Worm (Caenorhabditis elegans) whole organism, L1 larva: ENCODE data around the gene F42A10.7.
A peak's percentile ranks its signal among the peaks of the same experiment; 100 is the strongest.

Experiments
- C04F5.9 ChIP-seq: sonication (generic microtip); optimal IDR thresholded peaks from 2 replicates; lab custom pipeline; 2016; ENCODE audit warnings: missing genetic modification characterization, missing compliant biosample characterization
- F16B12.6 ChIP-seq: fragments of 150-350 bp; optimal IDR thresholded peaks from 2 replicates; lab custom pipeline; 2014; ENCODE audit warnings: missing biosample characterization, missing genetic modification characterization
- ama-1 ChIP-seq: fragments of 150-350 bp; optimal IDR thresholded peaks from 2 replicates; lab custom pipeline; 2014
- blmp-1 ChIP-seq: fragments of 150-350 bp; optimal IDR thresholded peaks from 2 replicates; lab custom pipeline; 2014; ENCODE audit warnings: missing biosample characterization, missing genetic modification characterization
- ces-1 ChIP-seq: fragments of 150-350 bp; optimal IDR thresholded peaks from 2 replicates; lab custom pipeline; 2014; ENCODE audit warnings: missing biosample characterization, missing genetic modification reagents, missing genetic modification characterization
- dpl-1 ChIP-seq, 3 experiments: fragments of 150-350 bp in 2 of 3; sonication (generic microtip) in 1 of 3; optimal IDR thresholded peaks; 2 replicates each; lab custom pipeline; 2014 to 2017; ENCODE audit warnings: missing biosample characterization in 3 of 3, missing genetic modification characterization in 3 of 3, missing genetic modification reagents in 3 of 3
- dsc-1 ChIP-seq: sonication (generic microtip); optimal IDR thresholded peaks from 2 replicates; lab custom pipeline; 2016; ENCODE audit warnings: mild to moderate bottlenecking, missing genetic modification characterization, missing compliant biosample characterization
- efl-1 ChIP-seq, 4 experiments: fragments of 150-350 bp; optimal IDR thresholded peaks in 3 of 4; peaks in 1 of 4; 1 replicate in 1 of 4; 2 replicates in 3 of 4; lab custom pipeline; 2014; ENCODE audit warnings: missing biosample characterization in 2 of 4, missing genetic modification characterization in 2 of 4, missing genetic modification reagents in 2 of 4
- elt-2 ChIP-seq: sonication (generic microtip); optimal IDR thresholded peaks from 2 replicates; lab custom pipeline; 2016; ENCODE audit warnings: missing genetic modification characterization, mild to moderate bottlenecking, inconsistent platforms, missing compliant biosample characterization, missing genetic modification reagents
- elt-3 ChIP-seq, 6 experiments: fragments of 150-350 bp in 1 of 6; sonication (generic microtip); optimal IDR thresholded peaks; 2 replicates each; lab custom pipeline; 2017 to 2018; ENCODE audit warnings: missing biosample characterization in 6 of 6, missing genetic modification characterization in 6 of 6, inconsistent platforms in 1 of 6
- ets-5 ChIP-seq: fragments of 200-800 bp; sonication (Bioruptor generic); IDR thresholded peaks from 2 replicates; pipeline ENCODE4 v1.3.6; 2022; ENCODE audit warnings: missing genetic modification characterization, missing compliant biosample characterization
- fkh-10 ChIP-seq: sonication (generic microtip); optimal IDR thresholded peaks from 2 replicates; lab custom pipeline; 2017; ENCODE audit warnings: missing biosample characterization, missing genetic modification reagents, missing genetic modification characterization
- fos-1 ChIP-seq: fragments of 150-350 bp; optimal IDR thresholded peaks from 2 replicates; lab custom pipeline; 2014; ENCODE audit warnings: missing biosample characterization, missing genetic modification characterization
- irx-1 ChIP-seq: sonication (generic microtip); optimal IDR thresholded peaks from 2 replicates; lab custom pipeline; 2016; ENCODE audit warnings: missing genetic modification characterization, missing compliant biosample characterization
- isw-1 ChIP-seq: fragments of 200-800 bp; sonication (Bioruptor generic); IDR thresholded peaks from 2 replicates; pipeline ENCODE4 v1.3.6; 2022; ENCODE audit warnings: missing genetic modification characterization, missing compliant biosample characterization
- jun-1 ChIP-seq: fragments of 150-350 bp; optimal IDR thresholded peaks from 2 replicates; lab custom pipeline; 2014; ENCODE audit warnings: missing biosample characterization, missing genetic modification reagents, missing genetic modification characterization
- lin-13 ChIP-seq: fragments of 150-350 bp; optimal IDR thresholded peaks from 2 replicates; lab custom pipeline; 2014; ENCODE audit warnings: missing biosample characterization, missing genetic modification reagents, missing genetic modification characterization
- lin-14 ChIP-seq: fragments of 200-800 bp; sonication (Bioruptor generic); optimal IDR thresholded peaks from 2 replicates; lab custom pipeline; 2018; ENCODE audit warnings: mild to moderate bottlenecking, missing genetic modification characterization, moderate library complexity, missing compliant biosample characterization
- lin-35 ChIP-seq, 2 experiments: fragments of 150-350 bp; optimal IDR thresholded peaks; 2 replicates each; lab custom pipeline; 2014; ENCODE audit warnings: missing biosample characterization in 2 of 2, missing genetic modification characterization in 2 of 2, missing genetic modification reagents in 2 of 2
- lin-39 ChIP-seq: fragments of 150-350 bp; optimal IDR thresholded peaks from 2 replicates; lab custom pipeline; 2014; ENCODE audit warnings: missing biosample characterization, missing genetic modification reagents, missing genetic modification characterization
- mdl-1 ChIP-seq, 2 experiments: fragments of 150-350 bp; optimal IDR thresholded peaks; 2 replicates each; lab custom pipeline; 2014 to 2017; ENCODE audit warnings: missing biosample characterization in 2 of 2, missing genetic modification characterization in 2 of 2, inconsistent platforms in 1 of 2
- nhr-12 ChIP-seq: sonication (generic microtip); optimal IDR thresholded peaks from 2 replicates; lab custom pipeline; 2017; ENCODE audit warnings: missing biosample characterization, missing genetic modification characterization
- nhr-20 ChIP-seq: sonication (generic microtip); optimal IDR thresholded peaks from 2 replicates; lab custom pipeline; 2016; ENCODE audit warnings: mild to moderate bottlenecking, missing genetic modification characterization, missing compliant biosample characterization
- nhr-237 ChIP-seq: fragments of 150-350 bp; optimal IDR thresholded peaks from 2 replicates; lab custom pipeline; 2014; ENCODE audit warnings: missing biosample characterization, missing genetic modification characterization
- nhr-28 ChIP-seq: fragments of 150-350 bp; optimal IDR thresholded peaks from 2 replicates; lab custom pipeline; 2014; ENCODE audit warnings: missing biosample characterization, missing genetic modification characterization
- nhr-47 ChIP-seq: sonication (generic microtip); optimal IDR thresholded peaks from 2 replicates; lab custom pipeline; 2016; ENCODE audit warnings: mild to moderate bottlenecking, missing genetic modification characterization, moderate library complexity, missing compliant biosample characterization
- nhr-71 ChIP-seq: sonication (generic microtip); optimal IDR thresholded peaks from 2 replicates; lab custom pipeline; 2016; ENCODE audit warnings: mild to moderate bottlenecking, missing genetic modification characterization, moderate library complexity, missing compliant biosample characterization
- nhr-77 ChIP-seq: fragments of 150-350 bp; optimal IDR thresholded peaks from 2 replicates; lab custom pipeline; 2014; ENCODE audit warnings: missing biosample characterization, missing genetic modification characterization
- nhr-84 ChIP-seq: sonication (generic microtip); optimal IDR thresholded peaks from 2 replicates; lab custom pipeline; 2017; ENCODE audit warnings: missing biosample characterization, missing genetic modification characterization
- nhr-85 ChIP-seq: sonication (generic microtip); peaks from one replicate; lab custom pipeline; 2016; ENCODE audit warnings: missing genetic modification characterization, inconsistent platforms, missing compliant biosample characterization
- nhr-90 ChIP-seq: sonication (generic microtip); optimal IDR thresholded peaks from 2 replicates; lab custom pipeline; 2016; ENCODE audit warnings: mild to moderate bottlenecking, missing genetic modification characterization, missing compliant biosample characterization; ENCODE audit not compliant: poor library complexity
- pag-3 ChIP-seq: sonication (generic microtip); optimal IDR thresholded peaks from 2 replicates; lab custom pipeline; 2017; ENCODE audit warnings: missing genetic modification characterization, mild to moderate bottlenecking, missing compliant biosample characterization, antibody characterized with exemption, borderline replicate concordance; ENCODE audit not compliant: insufficient read depth
- pax-3 ChIP-seq: fragments of 200-800 bp; sonication (Bioruptor generic); optimal IDR thresholded peaks from 2 replicates; lab custom pipeline; 2018; ENCODE audit warnings: mild to moderate bottlenecking, missing genetic modification characterization, moderate library complexity, missing compliant biosample characterization
- pqm-1 ChIP-seq: sonication (generic microtip); optimal IDR thresholded peaks from 3 replicates; lab custom pipeline; 2017; ENCODE audit warnings: missing biosample characterization, missing genetic modification characterization
- swsn-7 ChIP-seq: sonication (generic microtip); optimal IDR thresholded peaks from 2 replicates; lab custom pipeline; 2016; ENCODE audit warnings: missing genetic modification characterization, missing compliant biosample characterization
- tlp-1 ChIP-seq: fragments of 150-350 bp; optimal IDR thresholded peaks from 2 replicates; lab custom pipeline; 2014; ENCODE audit warnings: missing biosample characterization, missing genetic modification characterization
- unc-30 ChIP-seq: sonication (generic microtip); optimal IDR thresholded peaks from 2 replicates; lab custom pipeline; 2017; ENCODE audit warnings: missing biosample characterization, missing genetic modification characterization
- unc-62 ChIP-seq: fragments of 150-350 bp; optimal IDR thresholded peaks from 2 replicates; lab custom pipeline; 2014; ENCODE audit warnings: missing biosample characterization, missing genetic modification reagents, missing genetic modification characterization
- unc-86 ChIP-seq: sonication (generic microtip); optimal IDR thresholded peaks from 2 replicates; lab custom pipeline; 2016; ENCODE audit warnings: missing genetic modification characterization, missing compliant biosample characterization
- xbp-1 ChIP-seq: sonication (generic microtip); optimal IDR thresholded peaks from 2 replicates; lab custom pipeline; 2016; ENCODE audit warnings: missing genetic modification characterization, missing compliant biosample characterization
- zip-4 ChIP-seq: fragments of 200-800 bp; sonication (Bioruptor generic); optimal IDR thresholded peaks from 2 replicates; lab custom pipeline; 2018; ENCODE audit warnings: mild to moderate bottlenecking, missing genetic modification characterization, moderate library complexity, missing compliant biosample characterization
- ztf-11 ChIP-seq, 2 experiments: sonication (generic microtip); optimal IDR thresholded peaks; 2 replicates each; lab custom pipeline; 2016 to 2017; ENCODE audit warnings: missing genetic modification characterization in 2 of 2, missing biosample characterization in 1 of 2, missing compliant biosample characterization in 1 of 2
- ztf-4 ChIP-seq: fragments of 150-350 bp; optimal IDR thresholded peaks from 2 replicates; lab custom pipeline; 2014; ENCODE audit warnings: missing biosample characterization, missing genetic modification characterization

The F42A10.7 gene

DNA sequence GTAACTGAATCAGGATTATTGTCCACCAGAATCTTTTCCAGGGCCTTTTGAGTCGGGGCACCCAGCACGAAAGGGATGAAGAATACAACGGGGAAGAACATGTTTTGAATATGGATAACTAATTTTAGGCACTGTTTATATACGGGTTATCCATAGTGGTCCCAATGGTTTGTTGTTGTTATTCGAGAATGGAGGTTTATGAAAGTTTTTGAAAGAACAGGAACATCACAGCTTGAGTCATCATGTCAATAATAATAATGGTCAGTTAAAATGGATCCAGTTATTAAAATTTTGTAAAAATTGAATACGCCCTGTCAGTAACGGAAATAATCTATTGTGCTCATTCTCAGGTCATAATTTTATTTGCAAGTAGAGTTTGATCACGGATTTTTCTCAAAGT is 4.6 kb upstream of the F42A10.7 start, which contains the start of gene nas-28:
TSS of gene nas-28 (minus strand) at position 101 of the 400 bp plus-strand sequence.
- no peak for TF ChIP-seq ces-1
- TF ChIP-seq, all 84 proteins: peak for 0

- TF ChIP-seq lin-13 (GFP tag; lab: Kevin White, UChicago) (no peak), isw-1 (GFP tag; lab: Robert Waterston, UW) (no peak), xbp-1 (tag; lab: Kevin White, UChicago) (no peak), unc-86 (tag; lab: Kevin White, UChicago) (no peak), nhr-90 (peak; percentile 1), dsc-1 (tag; lab: Kevin White, UChicago) (no peak), pax-3 (no peak), elt-2 (tag; lab: Kevin White, UChicago) (peak; percentile 96), lin-14 (peak; percentile 31), elt-3 (tag; optimal IDR thresholded peaks at IDR 0.05; lab: Kevin White, UChicago) (no peak), lin-35 (GFP tag; optimal IDR thresholded peaks at IDR 0.05; lab: Kevin White, UChicago) (peak in 1 of 2 experiments; percentile 50), C04F5.9 (tag; lab: Kevin White, UChicago) (no peak), nhr-71 (peak; percentile 37), pag-3 (no peak), irx-1 (no peak), F16B12.6 (tag; lab: Kevin White, UChicago) (no peak), fkh-10 (GFP tag; lab: Kevin White, UChicago) (no peak), ztf-4 (no peak), nhr-20 (tag; lab: Kevin White, UChicago) (peak; percentile 31), nhr-85 (tag; lab: Kevin White, UChicago) (peak; percentile 32), fos-1 (no peak)
These were observed 1.8 kb upstream of the F42A10.7 start for ce11 chrIII:6180294-6180693.

ce11 chrIII:6179062-6179461 is 576 bp upstream of the F42A10.7 start:
- TF ChIP-seq efl-1 (optimal IDR thresholded peaks at IDR 0.05; lab: Kevin White, UChicago) = no peak
- TF ChIP-seq efl-1 (GFP tag; optimal IDR thresholded peaks at IDR 0.05 in 1 of 2; lab: Kevin White, UChicago) = peak in 1 of 2 experiments; percentile 76
- TF ChIP-seq nhr-84 = no peak
- peak in 1 of 2 experiments; percentile 5 for TF ChIP-seq lin-35 (GFP tag; optimal IDR thresholded peaks at IDR 0.05; lab: Kevin White, UChicago)
- TF ChIP-seq elt-2 (tag; lab: Kevin White, UChicago) = peak; percentile 95
- no peak for TF ChIP-seq unc-86 (tag; lab: Kevin White, UChicago)
- TF ChIP-seq nhr-47 (tag; lab: Kevin White, UChicago) = no peak
- no peak for TF ChIP-seq nhr-77 (tag; lab: Kevin White, UChicago)
- TF ChIP-seq mdl-1 (tag; optimal IDR thresholded peaks at IDR 0.05; lab: Kevin White, UChicago) = peak in 1 of 2 experiments; percentile 49
- TF ChIP-seq swsn-7 = no peak
- TF ChIP-seq nhr-20 (tag; lab: Kevin White, UChicago) = peak; percentile 44
- no peak for TF ChIP-seq ces-1
- TF ChIP-seq nhr-71 = peak; percentile 21
- TF ChIP-seq ets-5 (GFP tag; lab: Robert Waterston, UW) = no peak
- no peak for TF ChIP-seq ama-1

- no peak for TF ChIP-seq mdl-1 (tag; optimal IDR thresholded peaks at IDR 0.05; lab: Kevin White, UChicago)
- TF ChIP-seq blmp-1 (tag; lab: Kevin White, UChicago) = no peak
- no peak for TF ChIP-seq nhr-84
- TF ChIP-seq elt-2 (tag; lab: Kevin White, UChicago) = peak; percentile 33
- TF ChIP-seq unc-62 (GFP tag; lab: Kevin White, UChicago) = no peak
- TF ChIP-seq, all 84 proteins: peak for 1
These were observed 855 bp downstream of the F42A10.7 start for ce11 chrIII:6177631-6178030.

DNA sequence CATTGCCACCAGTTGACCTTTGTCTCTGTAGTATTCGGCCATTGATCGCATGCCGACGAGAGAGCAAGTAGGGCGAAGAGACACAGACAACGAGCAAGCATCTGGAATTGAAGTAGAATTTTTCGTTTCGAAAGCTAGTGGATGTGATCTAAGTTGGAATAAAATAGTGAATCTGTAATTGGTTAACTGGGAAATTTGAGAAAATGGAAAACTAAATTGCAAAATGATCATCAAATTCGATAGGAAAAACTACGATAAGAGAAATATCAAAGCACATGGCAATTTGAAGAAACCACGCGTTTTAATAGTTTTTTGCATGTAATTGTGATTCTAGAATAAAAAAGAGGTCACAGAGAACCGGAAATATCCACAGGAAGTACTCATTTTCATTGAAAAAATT is 1.7 kb downstream of the F42A10.7 start, which contains the start of gene F42A10.6:
TSS of gene F42A10.6 (minus strand) at position 101 of the 400 bp plus-strand sequence.
- no peak for TF ChIP-seq nhr-237 (tag; lab: Kevin White, UChicago)
- TF ChIP-seq fkh-10 (GFP tag; lab: Kevin White, UChicago) = no peak
- no peak for TF ChIP-seq nhr-12 (tag; lab: Kevin White, UChicago)
- TF ChIP-seq ztf-11 (tag; optimal IDR thresholded peaks at IDR 0.05; lab: Kevin White, UChicago) = no peak
- TF ChIP-seq tlp-1 = no peak
- no peak for TF ChIP-seq lin-39 (tag; lab: Kevin White, UChicago)
- TF ChIP-seq zip-4 = no peak
- TF ChIP-seq F16B12.6 (tag; lab: Kevin White, UChicago) = no peak
- TF ChIP-seq dpl-1 (GFP tag; optimal IDR thresholded peaks at IDR 0.05; lab: Kevin White, UChicago) = no peak
- TF ChIP-seq jun-1 (tag; lab: Kevin White, UChicago) = no peak
- TF ChIP-seq irx-1 = no peak
- TF ChIP-seq unc-30 (tag; lab: Kevin White, UChicago) = no peak
- no peak for TF ChIP-seq nhr-28 (tag; lab: Kevin White, UChicago)
- no peak for TF ChIP-seq nhr-20 (tag; lab: Kevin White, UChicago)
- TF ChIP-seq nhr-71 = no peak
- no peak for TF ChIP-seq pag-3
- TF ChIP-seq pqm-1 (tag; lab: Kevin White, UChicago) = no peak
